Fruit fly (Drosophila melanogaster) whole organism, wandering third instar larva: ENCODE data around the gene CG8944.

Experiments
- Hr78 ChIP-seq: fragments of >200 bp; optimal IDR thresholded peaks from 2 replicates; lab custom pipeline; 2017; ENCODE audit warnings: missing biosample characterization, missing genetic modification characterization
- Mio ChIP-seq: sonication (Bioruptor generic); optimal IDR thresholded peaks from 2 replicates; lab custom pipeline; 2016; ENCODE audit warnings: missing biosample characterization, missing genetic modification characterization
- Vsx2 ChIP-seq: fragments of 200-300, 225-300 bp; sonication (Bioruptor generic); optimal IDR thresholded peaks from 2 replicates; lab custom pipeline; 2018; ENCODE audit warnings: missing biosample characterization, missing genetic modification characterization; ENCODE audit not compliant: partially characterized antibody
- brk ChIP-seq: fragments of 200-800 bp; sonication (Bioruptor generic); optimal IDR thresholded peaks from 2 replicates; lab custom pipeline; 2016; ENCODE audit warnings: missing biosample characterization, mild to moderate bottlenecking, missing genetic modification characterization
- dmrt93B ChIP-seq: fragments of 200-800 bp; sonication (Bioruptor generic); optimal IDR thresholded peaks from 2 replicates; lab custom pipeline; 2018; ENCODE audit warnings: missing biosample characterization, mild to moderate bottlenecking, missing genetic modification characterization
- fru ChIP-seq: fragments of 200-800 bp; sonication (Bioruptor generic); optimal IDR thresholded peaks from 3 replicates; lab custom pipeline; 2016; ENCODE audit warnings: missing biosample characterization, mild to moderate bottlenecking, missing genetic modification characterization
- h ChIP-seq: fragments of 200-800 bp; sonication (Bioruptor generic); optimal IDR thresholded peaks from 3 replicates; lab custom pipeline; 2016; ENCODE audit warnings: missing biosample characterization, mild to moderate bottlenecking, missing genetic modification characterization
- jim ChIP-seq: fragments of 175-275, 200-325 bp; sonication (Bioruptor generic); optimal IDR thresholded peaks from 2 replicates; lab custom pipeline; 2016; ENCODE audit warnings: missing biosample characterization, mild to moderate bottlenecking, missing genetic modification characterization
- psq ChIP-seq: fragments of 200-800 bp; sonication (Bioruptor generic); optimal IDR thresholded peaks from 3 replicates; lab custom pipeline; 2017; ENCODE audit warnings: missing biosample characterization, mild to moderate bottlenecking, missing genetic modification characterization, moderate library complexity
- rgr ChIP-seq: fragments of 200-800 bp; sonication (Bioruptor generic); optimal IDR thresholded peaks from 3 replicates; lab custom pipeline; 2016; ENCODE audit warnings: missing biosample characterization, mild to moderate bottlenecking, missing genetic modification characterization
- sage ChIP-seq: fragments of 200-800 bp; sonication (Bioruptor generic); optimal IDR thresholded peaks from 2 replicates; lab custom pipeline; 2016; ENCODE audit warnings: missing biosample characterization, mild to moderate bottlenecking, missing genetic modification characterization
- usp ChIP-seq: fragments of >200 bp; optimal IDR thresholded peaks from 2 replicates; lab custom pipeline; 2017; ENCODE audit warnings: missing biosample characterization, missing genetic modification characterization

DNA sequence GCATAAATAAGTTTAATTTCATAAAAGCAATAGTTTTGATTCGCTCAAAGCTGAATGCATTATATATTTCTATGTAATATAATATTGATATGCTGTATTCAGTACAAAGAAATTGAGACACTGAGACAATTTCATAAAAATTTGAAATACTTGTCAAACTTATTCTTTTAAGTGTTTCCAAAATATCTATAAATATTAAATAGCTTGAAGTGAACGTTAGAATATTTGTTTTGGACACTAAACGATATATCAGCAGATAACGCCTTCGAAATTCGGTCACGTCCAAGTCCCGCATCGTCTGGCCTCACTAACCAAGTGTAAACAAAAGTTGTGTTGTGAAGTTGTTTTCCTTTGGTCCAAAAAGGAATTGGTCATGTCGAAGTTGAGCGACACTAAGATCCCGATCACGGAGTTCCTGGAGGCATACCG lies 35.3 kb downstream of the CG8944 start:
- TF ChIP-seq sage (GFP tag; lab: Kevin White, UChicago): no peak
- no peak for TF ChIP-seq psq
- TF ChIP-seq Mio (GFP tag; lab: Kevin White, UChicago): no peak
- TF ChIP-seq h (GFP tag; lab: Kevin White, UChicago): no peak
- TF ChIP-seq Hr78: no peak
- no peak for TF ChIP-seq Vsx2 (GFP tag; lab: Kevin White, UChicago)
- no peak for TF ChIP-seq dmrt93B (GFP tag; lab: Kevin White, UChicago)
- no peak for TF ChIP-seq fru (GFP tag; lab: Kevin White, UChicago)
- TF ChIP-seq usp (GFP tag; lab: Kevin White, UChicago): no peak
- TF ChIP-seq brk (GFP tag; lab: Kevin White, UChicago): no peak
- TF ChIP-seq jim (GFP tag; lab: Kevin White, UChicago): no peak
- no peak for TF ChIP-seq rgr (GFP tag; lab: Kevin White, UChicago)
